Fruit fly (Drosophila melanogaster): ENCODE results near the gene Amun.

Amun gene

dm6 chrX:11680405-11680804 is 35.0 kb downstream of the Amun start:
- TF ChIP-seq psq (GFP tag; optimal IDR thresholded peaks at IDR 0.05) (no peak), Hr83 (GFP tag; optimal IDR thresholded peaks at IDR 0.05; ENCODE audit: poor library complexity, severe bottlenecking) (no peak), CG9705 (GFP tag; optimal IDR thresholded peaks at IDR 0.05) (no peak), Mio (GFP tag; optimal IDR thresholded peaks at IDR 0.05) (no peak), sv (GFP tag; optimal IDR thresholded peaks at IDR 0.05) (no peak), Dfd (GFP tag; optimal IDR thresholded peaks at IDR 0.05) (no peak), CG32264 (GFP tag; optimal IDR thresholded peaks at IDR 0.05) (no peak), lola (GFP tag; optimal IDR thresholded peaks at IDR 0.05) (no peak), sage (GFP tag; optimal IDR thresholded peaks at IDR 0.05) (no peak), HLH106 (tag; optimal IDR thresholded peaks at IDR 0.05) (no peak), Rel (GFP tag; optimal IDR thresholded peaks at IDR 0.05) (no peak), Rel (tag; optimal IDR thresholded peaks at IDR 0.05) (no peak), GATAd (GFP tag; optimal IDR thresholded peaks at IDR 0.05) (no peak), OdsH (GFP tag; optimal IDR thresholded peaks at IDR 0.05) (no peak), Hr78 (GFP tag; optimal IDR thresholded peaks at IDR 0.05) (no peak), foxo (GFP tag; optimal IDR thresholded peaks at IDR 0.05) (no peak), Sp1 (GFP tag; optimal IDR thresholded peaks at IDR 0.05) (no peak), usp (GFP tag; optimal IDR thresholded peaks at IDR 0.05) (no peak)

- TF ChIP-seq h (GFP tag; optimal IDR thresholded peaks at IDR 0.05) (peak; percentile 20), Abd-B (GFP tag; optimal IDR thresholded peaks at IDR 0.05) (no peak), OdsH (GFP tag; optimal IDR thresholded peaks at IDR 0.05) (peak; percentile 45), Mio (GFP tag; optimal IDR thresholded peaks at IDR 0.05) (no peak), tai (GFP tag; optimal IDR thresholded peaks at IDR 0.05) (no peak), CG32264 (GFP tag; optimal IDR thresholded peaks at IDR 0.05) (no peak), pan (optimal IDR thresholded peaks at IDR 0.05) (no peak), sv (GFP tag; optimal IDR thresholded peaks at IDR 0.05) (no peak), Hr83 (GFP tag; optimal IDR thresholded peaks at IDR 0.05; ENCODE audit: poor library complexity, severe bottlenecking) (no peak), fru (GFP tag; optimal IDR thresholded peaks at IDR 0.05) (peak; percentile 55), foxo (GFP tag; optimal IDR thresholded peaks at IDR 0.05) (peak in 1 of 2 experiments; percentile 27), Rel (GFP tag; optimal IDR thresholded peaks at IDR 0.05) (no peak), Rel (tag; optimal IDR thresholded peaks at IDR 0.05) (no peak), lola (GFP tag; optimal IDR thresholded peaks at IDR 0.05) (no peak), ey (GFP tag; optimal IDR thresholded peaks at IDR 0.05) (no peak), brk (GFP tag; optimal IDR thresholded peaks at IDR 0.05) (no peak), rgr (GFP tag; optimal IDR thresholded peaks at IDR 0.05) (peak; percentile 24), psq (GFP tag; optimal IDR thresholded peaks at IDR 0.05) (peak; percentile 28), dl (GFP tag; optimal IDR thresholded peaks at IDR 0.05; ENCODE audit: insufficient read depth in 1 of 2, partially characterized antibody in 2 of 2) (no peak), HLH106 (tag; optimal IDR thresholded peaks at IDR 0.05) (peak; percentile 10), usp (GFP tag; optimal IDR thresholded peaks at IDR 0.05) (no peak), br (GFP tag; optimal IDR thresholded peaks at IDR 0.05) (peak; percentile 25), jim (GFP tag; optimal IDR thresholded peaks at IDR 0.05) (no peak), dsf (GFP tag; optimal IDR thresholded peaks at IDR 0.05; ENCODE audit: borderline replicate concordance) (no peak), sage (GFP tag; optimal IDR thresholded peaks at IDR 0.05) (no peak), Dif (GFP tag; optimal IDR thresholded peaks at IDR 0.05; ENCODE audit: partially characterized antibody) (no peak), CrebA (GFP tag; optimal IDR thresholded peaks at IDR 0.05; ENCODE audit: borderline replicate concordance) (no peak), N (GFP tag; optimal IDR thresholded peaks at IDR 0.05) (no peak), Hr78 (GFP tag; optimal IDR thresholded peaks at IDR 0.05) (no peak), CG9705 (GFP tag; optimal IDR thresholded peaks at IDR 0.05) (no peak), Jra (GFP tag; optimal IDR thresholded peaks at IDR 0.05) (no peak), Vsx2 (GFP tag; optimal IDR thresholded peaks at IDR 0.05; ENCODE audit: partially characterized antibody) (no peak), woc (GFP tag; optimal IDR thresholded peaks at IDR 0.05) (peak; percentile 12), dmrt93B (GFP tag; optimal IDR thresholded peaks at IDR 0.05) (no peak), Hnf4 (GFP tag; optimal IDR thresholded peaks at IDR 0.05) (no peak), Myc (optimal IDR thresholded peaks at IDR 0.05) (no peak), GATAd (GFP tag; optimal IDR thresholded peaks at IDR 0.05) (no peak), Dfd (GFP tag; optimal IDR thresholded peaks at IDR 0.05) (no peak), Sp1 (GFP tag; optimal IDR thresholded peaks at IDR 0.05) (no peak)
Measured at dm6 chrX:11679461-11679860, 35.9 kb downstream of the Amun start.

All from whole organism, wandering third instar larva.